Fruit fly (Drosophila melanogaster): ENCODE data around the gene Cubn.
A peak's percentile ranks its signal among the peaks of the same experiment; 100 is the strongest.

The Cubn gene

DNA sequence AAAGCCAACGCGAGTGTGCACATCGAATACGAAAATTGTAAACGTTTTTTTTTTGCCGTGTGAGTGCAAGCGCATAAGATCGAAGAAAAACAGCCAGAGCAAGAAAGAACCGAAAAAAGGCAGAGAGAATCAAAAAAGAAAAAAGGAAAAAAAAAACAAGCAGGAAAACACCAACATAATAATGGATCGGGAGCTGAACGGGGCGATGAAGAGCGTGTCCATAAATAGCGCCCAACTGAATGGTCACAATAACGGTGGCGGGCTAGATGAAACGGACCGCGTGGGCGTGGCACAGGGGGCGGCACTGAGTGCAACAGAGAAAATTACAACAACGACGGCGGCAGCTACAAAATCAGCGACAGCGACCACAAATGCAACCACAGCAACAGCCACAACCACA is 14.9 kb upstream of the Cubn start:
- no peak for TF ChIP-seq lz (GFP tag; optimal IDR thresholded peaks at IDR 0.05)
- no peak for TF ChIP-seq Sox102F (GFP tag; optimal IDR thresholded peaks at IDR 0.05)
- TF ChIP-seq Hr38 (GFP tag; optimal IDR thresholded peaks at IDR 0.05): no peak
- no peak for TF ChIP-seq Sox14 (GFP tag; optimal IDR thresholded peaks at IDR 0.05)
- TF ChIP-seq CG9139 (GFP tag; optimal IDR thresholded peaks at IDR 0.05): no peak
- TF ChIP-seq CG11294 (GFP tag; IDR thresholded peaks at IDR 0.05): 0 out of 2 replicates have a peak, but pooled peaks have one; percentile 11
- TF ChIP-seq ss (GFP tag; optimal IDR thresholded peaks at IDR 0.05): peak in 1 of 2 experiments; percentile 4
- TF ChIP-seq CG11902 (GFP tag; optimal IDR thresholded peaks at IDR 0.05): no peak
- no peak for TF ChIP-seq spab (GFP tag; optimal IDR thresholded peaks at IDR 0.05)
- TF ChIP-seq vri (GFP tag; optimal IDR thresholded peaks at IDR 0.05): no peak
- no peak for TF ChIP-seq CG6808 (GFP tag; optimal IDR thresholded peaks at IDR 0.05)
- no peak for TF ChIP-seq Met (GFP tag; optimal IDR thresholded peaks at IDR 0.05)
- TF ChIP-seq CG3919 (GFP tag; optimal IDR thresholded peaks at IDR 0.05): no peak
- TF ChIP-seq Blimp-1 (GFP tag; optimal IDR thresholded peaks at IDR 0.05): no peak
- no peak for TF ChIP-seq Ets96B (tag; optimal IDR thresholded peaks at IDR 0.05)
- TF ChIP-seq Hr39 (GFP tag; optimal IDR thresholded peaks at IDR 0.05): no peak
- TF ChIP-seq CG6163 (GFP tag; IDR thresholded peaks at IDR 0.05): peak; percentile 75
- no peak for TF ChIP-seq Eip93F (GFP tag; optimal IDR thresholded peaks at IDR 0.05)
- no peak for TF ChIP-seq fd85E (GFP tag; optimal IDR thresholded peaks at IDR 0.05)
- TF ChIP-seq dsx (GFP tag; optimal IDR thresholded peaks at IDR 0.05; ENCODE audit: poor library complexity, severe bottlenecking): no peak
- no peak for TF ChIP-seq CG16779 (tag; optimal IDR thresholded peaks at IDR 0.05)
- TF ChIP-seq svp (GFP tag): no peak
- TF ChIP-seq CG34406 (GFP tag; optimal IDR thresholded peaks at IDR 0.05): no peak
- TF ChIP-seq topi (GFP tag; optimal IDR thresholded peaks at IDR 0.05): no peak
- TF ChIP-seq CG8319 (GFP tag; optimal IDR thresholded peaks at IDR 0.05): no peak
- TF ChIP-seq CG10669 (GFP tag; optimal IDR thresholded peaks at IDR 0.05): no peak
- TF ChIP-seq Smox (GFP tag; optimal IDR thresholded peaks at IDR 0.05): no peak
- no peak for TF ChIP-seq fkh (GFP tag; optimal IDR thresholded peaks at IDR 0.05)
- TF ChIP-seq acj6 (GFP tag; optimal IDR thresholded peaks at IDR 0.05): no peak
- no peak for TF ChIP-seq CG31627 (GFP tag; optimal IDR thresholded peaks at IDR 0.05)
- no peak for TF ChIP-seq OdsH (GFP tag; optimal IDR thresholded peaks at IDR 0.05)
- no peak for TF ChIP-seq Eip75B (GFP tag; optimal IDR thresholded peaks at IDR 0.05)
- TF ChIP-seq Sox15 (GFP tag; optimal IDR thresholded peaks at IDR 0.05): no peak
- TF ChIP-seq esn (GFP tag; optimal IDR thresholded peaks at IDR 0.05): no peak
- peak; percentile 8 for TF ChIP-seq Hr4 (GFP tag; optimal IDR thresholded peaks at IDR 0.05)
- no peak for TF ChIP-seq net (GFP tag; optimal IDR thresholded peaks at IDR 0.05)
- no peak for TF ChIP-seq CG6792 (GFP tag; optimal IDR thresholded peaks at IDR 0.05)
- TF ChIP-seq cyc (GFP tag; optimal IDR thresholded peaks at IDR 0.05): no peak
- no peak for TF ChIP-seq CG7368 (GFP tag; optimal IDR thresholded peaks at IDR 0.05)
- no peak for TF ChIP-seq CG11762 (GFP tag; optimal IDR thresholded peaks at IDR 0.05; ENCODE audit: insufficient read depth)
- no peak for TF ChIP-seq CG6854 (GFP tag; optimal IDR thresholded peaks at IDR 0.05)
- TF ChIP-seq CG4318 (GFP tag; optimal IDR thresholded peaks at IDR 0.05): no peak
- no peak for TF ChIP-seq Eip78C (GFP tag)
- no peak for TF ChIP-seq CG1621 (tag; optimal IDR thresholded peaks at IDR 0.05)
- no peak for TF ChIP-seq salr (GFP tag; optimal IDR thresholded peaks at IDR 0.05)
- no peak for TF ChIP-seq fd59A (GFP tag; optimal IDR thresholded peaks at IDR 0.05)
- peak; percentile 79 for TF ChIP-seq CG8119 (GFP tag; IDR thresholded peaks at IDR 0.05)
- TF ChIP-seq CG15336 (GFP tag; IDR thresholded peaks at IDR 0.05): peak; percentile 79
- TF ChIP-seq achi (GFP tag; optimal IDR thresholded peaks at IDR 0.05): no peak
- peak; percentile 77 for TF ChIP-seq CG6276 (GFP tag; optimal IDR thresholded peaks at IDR 0.05)
- no peak for TF ChIP-seq CG8632 (GFP tag; optimal IDR thresholded peaks at IDR 0.05)
- TF ChIP-seq CG32006 (GFP tag; optimal IDR thresholded peaks at IDR 0.05): no peak
- no peak for TF ChIP-seq pdm3 (GFP tag; optimal IDR thresholded peaks at IDR 0.05)
